Fruit fly (Drosophila melanogaster) whole organism, embryonic: ENCODE data around the gene svr.

Experiments used
- ATbp ChIP-seq: fragments of 200-800 bp; sonication (Bioruptor generic); optimal IDR thresholded peaks from 2 replicates; lab custom pipeline; 2017; ENCODE audit warnings: missing biosample characterization, mild to moderate bottlenecking, missing genetic modification characterization, missing genetic modification reagents
- Adf1 ChIP-seq: fragments of 200-800 bp; sonication (Bioruptor generic); IDR thresholded peaks from 2 replicates; pipeline ENCODE4 v1.3.6; 2022; ENCODE audit warnings: missing biosample characterization, missing genetic modification characterization
- Antp ChIP-seq: fragments of 200-800 bp; sonication (Bioruptor generic); optimal IDR thresholded peaks from 3 replicates; lab custom pipeline; 2016; ENCODE audit warnings: missing biosample characterization, missing genetic modification characterization
- CG10462 ChIP-seq: fragments of 200-800 bp; sonication (Bioruptor generic); optimal IDR thresholded peaks from 2 replicates; lab custom pipeline; 2016; ENCODE audit warnings: missing biosample characterization, missing genetic modification characterization
- CG11696 ChIP-seq: fragments of 200-800 bp; sonication (Bioruptor generic); IDR thresholded peaks from 2 replicates; pipeline ENCODE4 v1.3.6; 2022; ENCODE audit warnings: missing biosample characterization, missing genetic modification characterization
- CG12155 ChIP-seq: fragments of 200-800 bp; sonication (Bioruptor generic); optimal IDR thresholded peaks from 3 replicates; lab custom pipeline; 2016; ENCODE audit warnings: missing biosample characterization, missing genetic modification characterization
- CG12391 ChIP-seq: fragments of 200-800 bp; sonication (Bioruptor generic); optimal IDR thresholded peaks from 3 replicates; lab custom pipeline; 2018; ENCODE audit warnings: missing biosample characterization, mild to moderate bottlenecking, missing genetic modification characterization, moderate library complexity
- CG12744 ChIP-seq: fragments of 200-800 bp; sonication (Bioruptor generic); optimal IDR thresholded peaks from 2 replicates; lab custom pipeline; 2016; ENCODE audit warnings: missing biosample characterization, missing genetic modification characterization
- CG14441 ChIP-seq: fragments of 200-800 bp; sonication (Bioruptor generic); IDR thresholded peaks from 2 replicates; pipeline ENCODE4 v1.3.6; 2022; ENCODE audit warnings: missing biosample characterization, missing genetic modification characterization
- CG16815 ChIP-seq: fragments of 200-800 bp; sonication (Bioruptor generic); optimal IDR thresholded peaks from 3 replicates; lab custom pipeline; 2017; ENCODE audit warnings: missing biosample characterization, mild to moderate bottlenecking, missing genetic modification characterization
- CG17568 ChIP-seq: fragments of 200-800 bp; sonication (Bioruptor generic); optimal IDR thresholded peaks from 2 replicates; lab custom pipeline; 2018; ENCODE audit warnings: missing biosample characterization, mild to moderate bottlenecking, missing genetic modification characterization, moderate library complexity
- CG18011 ChIP-seq: fragments of 200-800 bp; sonication (Bioruptor generic); optimal IDR thresholded peaks from 2 replicates; lab custom pipeline; 2017; ENCODE audit warnings: missing biosample characterization, missing genetic modification characterization, mild to moderate bottlenecking, moderate library complexity, missing genotype
- CG18764 ChIP-seq: fragments of 200-800 bp; sonication (Bioruptor generic); optimal IDR thresholded peaks from 3 replicates; lab custom pipeline; 2016; ENCODE audit warnings: missing biosample characterization, missing genetic modification characterization
- CG2116 ChIP-seq: fragments of 200-800 bp; sonication (Bioruptor generic); optimal IDR thresholded peaks from 3 replicates; lab custom pipeline; 2018; ENCODE audit warnings: missing biosample characterization, mild to moderate bottlenecking, missing genetic modification characterization
- CG30020 ChIP-seq: fragments of 200-800 bp; optimal IDR thresholded peaks from 2 replicates; lab custom pipeline; 2019; ENCODE audit warnings: missing biosample characterization, mild to moderate bottlenecking, missing genetic modification characterization, moderate library complexity
- CG6683 ChIP-seq: fragments of 200-800 bp; sonication (Bioruptor generic); optimal IDR thresholded peaks from 2 replicates; lab custom pipeline; 2017; ENCODE audit warnings: missing biosample characterization, mild to moderate bottlenecking, missing genetic modification characterization, missing genetic modification reagents
- CG7839 ChIP-seq: fragments of 200-800 bp; sonication (Bioruptor generic); optimal IDR thresholded peaks from 3 replicates; lab custom pipeline; 2018; ENCODE audit warnings: missing biosample characterization, mild to moderate bottlenecking, missing genetic modification characterization, moderate library complexity
- CG8765 ChIP-seq: fragments of 200-800 bp; sonication (Bioruptor generic); IDR thresholded peaks from 2 replicates; pipeline ENCODE4 v1.3.6; 2022; ENCODE audit warnings: missing biosample characterization, missing genetic modification characterization
- CG8924 ChIP-seq: fragments of 200-800 bp; optimal IDR thresholded peaks from 3 replicates; lab custom pipeline; 2019; ENCODE audit warnings: missing biosample characterization, mild to moderate bottlenecking, missing genetic modification characterization, moderate library complexity
- CG9609 ChIP-seq: fragments of 200-800 bp; sonication (Bioruptor generic); optimal IDR thresholded peaks from 3 replicates; lab custom pipeline; 2016; ENCODE audit warnings: missing biosample characterization, missing genetic modification characterization
- Camta ChIP-seq: fragments of 200-800 bp; sonication (Bioruptor generic); optimal IDR thresholded peaks from 2 replicates; lab custom pipeline; 2016; ENCODE audit warnings: missing biosample characterization, missing genetic modification characterization
- Doc2 ChIP-seq: fragments of 200-800 bp; sonication (Bioruptor generic); IDR thresholded peaks from 2 replicates; pipeline ENCODE4 v1.3.6; 2022; ENCODE audit warnings: missing biosample characterization, missing genetic modification characterization
- Lhr ChIP-seq: fragments of 200-800 bp; sonication (Bioruptor generic); optimal IDR thresholded peaks from 3 replicates; lab custom pipeline; 2017; ENCODE audit warnings: mild to moderate bottlenecking, missing biosample characterization, missing genetic modification reagents, missing genetic modification characterization
- NC2β ChIP-seq: fragments of 200-800 bp; sonication (Bioruptor generic); optimal IDR thresholded peaks from 2 replicates; lab custom pipeline; 2016; ENCODE audit warnings: missing biosample characterization, missing genetic modification characterization
- Neu2 ChIP-seq: fragments of 200-800 bp; sonication (Bioruptor generic); optimal IDR thresholded peaks from 3 replicates; lab custom pipeline; 2016; ENCODE audit warnings: missing biosample characterization, missing genetic modification characterization, borderline replicate concordance
- Nf-YB ChIP-seq: fragments of 200-800 bp; sonication (Bioruptor generic); optimal IDR thresholded peaks from 3 replicates; lab custom pipeline; 2019; ENCODE audit warnings: missing biosample characterization, mild to moderate bottlenecking, missing genetic modification characterization, moderate library complexity
- Six4 ChIP-seq: fragments of 200-800 bp; sonication (Bioruptor generic); optimal IDR thresholded peaks from 2 replicates; lab custom pipeline; 2016; ENCODE audit warnings: missing biosample characterization, missing genetic modification characterization
- TFAM ChIP-seq: fragments of 200-800 bp; sonication (Bioruptor generic); optimal IDR thresholded peaks from 2 replicates; lab custom pipeline; 2017; ENCODE audit warnings: missing biosample characterization, missing genetic modification characterization, inconsistent platforms
- Xbp1 ChIP-seq: fragments of 200-800 bp; sonication (Bioruptor generic); optimal IDR thresholded peaks from 3 replicates; lab custom pipeline; 2016; ENCODE audit warnings: missing biosample characterization, mild to moderate bottlenecking, missing genetic modification characterization
- bcd ChIP-seq: fragments of 200-800 bp; sonication (Bioruptor generic); optimal IDR thresholded peaks from 2 replicates; lab custom pipeline; 2017; ENCODE audit warnings: missing biosample characterization, mild to moderate bottlenecking, missing genetic modification characterization
- bsh ChIP-seq, 2 experiments: fragments of 200-800 bp; sonication (Bioruptor generic); optimal IDR thresholded peaks; 2 replicates each; lab custom pipeline; 2017 to 2018; ENCODE audit warnings: mild to moderate bottlenecking in 2 of 2, missing biosample characterization in 2 of 2, missing genetic modification characterization in 2 of 2, moderate library complexity in 1 of 2
- caup ChIP-seq: fragments of 200-800 bp; sonication (Bioruptor generic); optimal IDR thresholded peaks from 3 replicates; lab custom pipeline; 2017; ENCODE audit warnings: missing biosample characterization, mild to moderate bottlenecking, missing genetic modification characterization, moderate library complexity; ENCODE audit not compliant: severe bottlenecking
- crc ChIP-seq: fragments of 200-800 bp; sonication (Bioruptor generic); optimal IDR thresholded peaks from 2 replicates; lab custom pipeline; 2016; ENCODE audit warnings: missing biosample characterization, missing genetic modification characterization
- ems ChIP-seq: fragments of 200-800 bp; sonication (Bioruptor generic); optimal IDR thresholded peaks from 3 replicates; lab custom pipeline; 2016; ENCODE audit warnings: missing biosample characterization, missing genetic modification characterization
- ewg ChIP-seq: fragments of 200-800 bp; sonication (Bioruptor generic); optimal IDR thresholded peaks from 3 replicates; lab custom pipeline; 2017; ENCODE audit warnings: mild to moderate bottlenecking, missing biosample characterization, missing genetic modification reagents, missing genetic modification characterization
- fd102C ChIP-seq: fragments of 200-800 bp; sonication (Bioruptor generic); optimal IDR thresholded peaks from 2 replicates; lab custom pipeline; 2018; ENCODE audit warnings: missing biosample characterization, mild to moderate bottlenecking, missing genetic modification characterization, moderate library complexity
- fd3F ChIP-seq: fragments of 200-800 bp; sonication (Bioruptor generic); optimal IDR thresholded peaks from 2 replicates; lab custom pipeline; 2018; ENCODE audit warnings: missing biosample characterization, mild to moderate bottlenecking, missing genetic modification characterization, moderate library complexity
- fu2 ChIP-seq: fragments of 200-800 bp; sonication (Bioruptor generic); optimal IDR thresholded peaks from 2 replicates; lab custom pipeline; 2016; ENCODE audit warnings: missing biosample characterization, missing genetic modification characterization
- gem ChIP-seq: fragments of 200-800 bp; sonication (Bioruptor generic); optimal IDR thresholded peaks from 2 replicates; lab custom pipeline; 2019; ENCODE audit warnings: missing biosample characterization, mild to moderate bottlenecking, missing genetic modification characterization, moderate library complexity
- gro ChIP-seq: fragments of 200-800 bp; sonication (Bioruptor generic); optimal IDR thresholded peaks from 2 replicates; lab custom pipeline; 2016; ENCODE audit warnings: missing biosample characterization, missing genetic modification characterization
- hb ChIP-seq: fragments of 200-800 bp; sonication (Bioruptor generic); IDR thresholded peaks from 3 replicates; pipeline ENCODE4 v1.3.6; 2022; ENCODE audit warnings: missing biosample characterization, missing genetic modification characterization; ENCODE audit not compliant: partially characterized antibody
- jigr1 ChIP-seq: fragments of 200-800 bp; sonication (Bioruptor generic); IDR thresholded peaks from 3 replicates; pipeline ENCODE4 v1.3.6; 2022; ENCODE audit warnings: missing biosample characterization, missing genetic modification characterization
- lmd ChIP-seq: fragments of 200-800 bp; sonication (Bioruptor generic); IDR thresholded peaks from 2 replicates; pipeline ENCODE4 v1.3.6; 2022; ENCODE audit warnings: missing biosample characterization, missing genetic modification characterization
- nau ChIP-seq: fragments of 200-800 bp; sonication (Bioruptor generic); optimal IDR thresholded peaks from 3 replicates; lab custom pipeline; 2017; ENCODE audit warnings: missing biosample characterization, mild to moderate bottlenecking, missing genetic modification characterization, missing genetic modification reagents
- nerfin-1 ChIP-seq: fragments of 200-800 bp; sonication (Bioruptor generic); optimal IDR thresholded peaks from 3 replicates; lab custom pipeline; 2019; ENCODE audit warnings: missing biosample characterization, mild to moderate bottlenecking, missing genetic modification characterization, moderate library complexity
- pros ChIP-seq: fragments of 200-800 bp; sonication (Bioruptor generic); optimal IDR thresholded peaks from 3 replicates; lab custom pipeline; 2019; ENCODE audit warnings: missing biosample characterization, mild to moderate bottlenecking, missing genetic modification characterization, moderate library complexity
- psq ChIP-seq: fragments of 200-800 bp; sonication (Bioruptor generic); optimal IDR thresholded peaks from 2 replicates; lab custom pipeline; 2017; ENCODE audit warnings: missing biosample characterization, missing genetic modification characterization
- stwl ChIP-seq: fragments of 200-800 bp; sonication (Bioruptor generic); optimal IDR thresholded peaks from 3 replicates; lab custom pipeline; 2018; ENCODE audit warnings: missing biosample characterization, mild to moderate bottlenecking, missing genetic modification characterization, moderate library complexity
- trem ChIP-seq: fragments of 200-800 bp; optimal IDR thresholded peaks from 3 replicates; lab custom pipeline; 2019; ENCODE audit warnings: missing biosample characterization, mild to moderate bottlenecking, missing genetic modification characterization, moderate library complexity

svr gene

dm6 chrX:526479-527071 is 30.3 kb downstream of the svr start (continued):
- TF ChIP-seq Camta = peak; percentile 71
- TF ChIP-seq Nf-YB (GFP tag; lab: Kevin White, UChicago) = peak; percentile 32
- no peak for TF ChIP-seq Doc2 (GFP tag; lab: Robert Waterston, UW)
- TF ChIP-seq CG9609 = peak; percentile 47
- peak; percentile 30 for TF ChIP-seq Lhr (GFP tag; lab: Kevin White, UChicago)
- no peak for TF ChIP-seq psq (GFP tag; lab: Kevin White, UChicago)
- TF ChIP-seq Antp (GFP tag; lab: Kevin White, UChicago) = peak; percentile 57
- no peak for TF ChIP-seq jigr1 (GFP tag; lab: Robert Waterston, UW)
- no peak for TF ChIP-seq CG6683 (GFP tag; lab: Kevin White, UChicago)
- TF ChIP-seq CG7839 (tag; lab: Kevin White, UChicago) = peak; percentile 58
- TF ChIP-seq CG10462 = peak; percentile 43
- no peak for TF ChIP-seq crc (GFP tag; lab: Kevin White, UChicago)
- TF ChIP-seq fu2 = no peak
- TF ChIP-seq lmd (GFP tag; lab: Robert Waterston, UW) = peak; percentile 41; the same call in 1 of the 2 replicates
- TF ChIP-seq ATbp = no peak
- peak; percentile 67 for TF ChIP-seq CG12155 (GFP tag; lab: Kevin White, UChicago)
- TF ChIP-seq Six4 = peak; percentile 37
- peak; percentile 7 for TF ChIP-seq ems (GFP tag; lab: Kevin White, UChicago)
- TF ChIP-seq gem (tag; lab: Kevin White, UChicago) = peak; percentile 75
- no peak for TF ChIP-seq TFAM
- no peak for TF ChIP-seq CG17568 (GFP tag; lab: Kevin White, UChicago)
- no peak for TF ChIP-seq fd3F (GFP tag; lab: Kevin White, UChicago)
- TF ChIP-seq CG14441 = no peak
- TF ChIP-seq pros (GFP tag; lab: Kevin White, UChicago) = peak; percentile 75
- TF ChIP-seq CG8924 (tag; lab: Kevin White, UChicago) = peak; percentile 78
- TF ChIP-seq CG30020 (tag; lab: Kevin White, UChicago) = no peak
- peak; percentile 81 for TF ChIP-seq CG16815 (GFP tag; lab: Kevin White, UChicago)
- TF ChIP-seq CG11696 = no peak
- TF ChIP-seq gro (GFP tag; lab: Kevin White, UChicago) = no peak
- no peak for TF ChIP-seq nau
- peak; percentile 73 for TF ChIP-seq trem (tag; lab: Kevin White, UChicago)
- peak; percentile 97 for TF ChIP-seq fd102C (GFP tag; lab: Kevin White, UChicago)
- peak; percentile 88 for TF ChIP-seq Neu2 (GFP tag; lab: Kevin White, UChicago)
- TF ChIP-seq CG18011 (GFP tag; lab: Kevin White, UChicago) = no peak
- TF ChIP-seq hb (GFP tag; lab: Robert Waterston, UW) = no peak
- TF ChIP-seq bcd (GFP tag; lab: Kevin White, UChicago) = peak; percentile 48
- TF ChIP-seq CG12391 (tag; lab: Kevin White, UChicago) = peak; percentile 76
- peak; percentile 15 for TF ChIP-seq CG2116 (GFP tag; lab: Kevin White, UChicago)
- TF ChIP-seq NC2β (GFP tag; lab: Kevin White, UChicago) = peak; percentile 77
- peak; percentile 47 for TF ChIP-seq stwl (tag; lab: Kevin White, UChicago)
- TF ChIP-seq bsh (GFP tag; optimal IDR thresholded peaks at IDR 0.05; lab: Kevin White, UChicago) = peak in 1 of 2 experiments; percentile 59
- TF ChIP-seq caup (GFP tag; lab: Kevin White, UChicago) = no peak
- peak; percentile 46 for TF ChIP-seq Xbp1 (GFP tag; lab: Kevin White, UChicago)
- peak; percentile 32 for TF ChIP-seq CG12744 (GFP tag; lab: Kevin White, UChicago)
- no peak for TF ChIP-seq Adf1
- TF ChIP-seq nerfin-1 (tag; lab: Kevin White, UChicago) = peak; percentile 24
- TF ChIP-seq CG18764 = peak; percentile 7
- TF ChIP-seq ewg (GFP tag; lab: Kevin White, UChicago) = no peak
- TF ChIP-seq CG8765 (GFP tag; lab: Robert Waterston, UW) = peak; percentile 93
